Fruit fly (Drosophila melanogaster) whole organism, embryonic: ENCODE data around the gene Cyp318a1.

Experiments
- B-H1 ChIP-seq: fragments of 200-800 bp; sonication (Bioruptor generic); IDR thresholded peaks from 3 replicates; pipeline ENCODE4 v1.3.6; 2022; ENCODE audit warnings: missing biosample characterization, missing genetic modification characterization
- CG11560 ChIP-seq: fragments of 200-800 bp; sonication (Bioruptor generic); IDR thresholded peaks from 3 replicates; pipeline ENCODE4 v1.3.6; 2022; ENCODE audit warnings: missing biosample characterization, missing genetic modification characterization
- CG11696 ChIP-seq: fragments of 200-800 bp; sonication (Bioruptor generic); IDR thresholded peaks from 2 replicates; pipeline ENCODE4 v1.3.6; 2022; ENCODE audit warnings: missing biosample characterization, missing genetic modification characterization
- CG11723 ChIP-seq: fragments of 200-800 bp; sonication (Bioruptor generic); optimal IDR thresholded peaks from 2 replicates; lab custom pipeline; 2017; ENCODE audit warnings: missing biosample characterization, mild to moderate bottlenecking, missing genetic modification characterization
- CG12769 ChIP-seq: fragments of 200-800 bp; sonication (Bioruptor generic); optimal IDR thresholded peaks from 2 replicates; lab custom pipeline; 2019; ENCODE audit warnings: missing biosample characterization, mild to moderate bottlenecking, missing genetic modification characterization, moderate library complexity
- CG13123 ChIP-seq: fragments of 200-800 bp; sonication (Bioruptor generic); optimal IDR thresholded peaks from 2 replicates; lab custom pipeline; 2016; ENCODE audit warnings: missing biosample characterization, missing genetic modification characterization
- CG13287 ChIP-seq: fragments of 200-800 bp; sonication (Bioruptor generic); IDR thresholded peaks from 2 replicates; pipeline ENCODE4 v1.3.6; 2022; ENCODE audit warnings: missing biosample characterization, missing genetic modification characterization; ENCODE audit not compliant: partially characterized antibody
- CG14710 ChIP-seq: fragments of 200-800 bp; sonication (Bioruptor generic); optimal IDR thresholded peaks from 3 replicates; lab custom pipeline; 2019; ENCODE audit warnings: missing biosample characterization, mild to moderate bottlenecking, missing genetic modification characterization, moderate library complexity
- CG14860 ChIP-seq: fragments of 200-800 bp; sonication (Bioruptor generic); IDR thresholded peaks from 3 replicates; pipeline ENCODE4 v1.3.6; 2022; ENCODE audit warnings: missing biosample characterization, missing genetic modification characterization; ENCODE audit not compliant: partially characterized antibody
- CG17912 ChIP-seq: fragments of 200-800 bp; sonication (Bioruptor generic); optimal IDR thresholded peaks from 2 replicates; lab custom pipeline; 2018; ENCODE audit warnings: missing biosample characterization, mild to moderate bottlenecking, missing genetic modification characterization
- CG18262 ChIP-seq: fragments of 200-800 bp; optimal IDR thresholded peaks from 3 replicates; lab custom pipeline; 2019; ENCODE audit warnings: missing biosample characterization, mild to moderate bottlenecking, missing genetic modification characterization, moderate library complexity
- CG18476 ChIP-seq: fragments of 200-800 bp; sonication (Bioruptor generic); optimal IDR thresholded peaks from 2 replicates; lab custom pipeline; 2016; ENCODE audit warnings: missing biosample characterization, mild to moderate bottlenecking, missing genetic modification characterization
- CG2202 ChIP-seq: fragments of 200-800 bp; sonication (Bioruptor generic); optimal IDR thresholded peaks from 2 replicates; lab custom pipeline; 2018; ENCODE audit warnings: missing biosample characterization, mild to moderate bottlenecking, missing genetic modification characterization
- CG33557 ChIP-seq: fragments of 200-800 bp; sonication (Bioruptor generic); optimal IDR thresholded peaks from 2 replicates; lab custom pipeline; 2019; ENCODE audit warnings: missing biosample characterization, mild to moderate bottlenecking, missing genetic modification characterization, moderate library complexity
- CG42726 ChIP-seq: fragments of 200-800 bp; sonication (Bioruptor generic); IDR thresholded peaks from 2 replicates; pipeline ENCODE4 v1.3.6; 2022; ENCODE audit warnings: missing biosample characterization, missing genetic modification characterization; ENCODE audit not compliant: partially characterized antibody
- CG6175 ChIP-seq: fragments of 200-800 bp; sonication (Bioruptor generic); IDR thresholded peaks from 3 replicates; pipeline ENCODE4 v1.3.6; 2022; ENCODE audit warnings: missing biosample characterization, missing genetic modification characterization
- CG6854 ChIP-seq: fragments of 200-800 bp; sonication (Bioruptor generic); optimal IDR thresholded peaks from 3 replicates; lab custom pipeline; 2017; ENCODE audit warnings: missing biosample characterization, mild to moderate bottlenecking, missing genetic modification characterization
- CG7987 ChIP-seq: fragments of 200-800 bp; sonication (Bioruptor generic); optimal IDR thresholded peaks from 2 replicates; lab custom pipeline; 2018; ENCODE audit warnings: missing biosample characterization, mild to moderate bottlenecking, missing genetic modification characterization, moderate library complexity
- CG8478 ChIP-seq: fragments of >200 bp; optimal IDR thresholded peaks from 2 replicates; lab custom pipeline; 2018
- CG9876 ChIP-seq: fragments of 200-800 bp; sonication (Bioruptor generic); optimal IDR thresholded peaks from 2 replicates; lab custom pipeline; 2016; ENCODE audit warnings: missing biosample characterization, missing genetic modification characterization
- CrebB ChIP-seq: fragments of 200-800 bp; sonication (Bioruptor generic); optimal IDR thresholded peaks from 3 replicates; lab custom pipeline; 2018; ENCODE audit warnings: missing biosample characterization, mild to moderate bottlenecking, missing genetic modification characterization
- D19B ChIP-seq: fragments of 200-800 bp; sonication (Bioruptor generic); optimal IDR thresholded peaks from 2 replicates; lab custom pipeline; 2017; ENCODE audit warnings: missing biosample characterization, mild to moderate bottlenecking, missing genetic modification characterization
- Deaf1 ChIP-seq: fragments of 200-800 bp; optimal IDR thresholded peaks from 3 replicates; lab custom pipeline; 2019; ENCODE audit warnings: missing biosample characterization, mild to moderate bottlenecking, missing genetic modification characterization, moderate library complexity
- Dip2 ChIP-seq: fragments of 200-800 bp; sonication (Bioruptor generic); IDR thresholded peaks from 2 replicates; pipeline ENCODE4 v1.3.6; 2022; ENCODE audit warnings: missing biosample characterization, missing genetic modification characterization
- E2f1 ChIP-seq: fragments of 200-800 bp; sonication (Bioruptor generic); IDR thresholded peaks from 2 replicates; pipeline ENCODE4 v1.3.6; 2022; ENCODE audit warnings: missing biosample characterization, missing genetic modification characterization
- ERR ChIP-seq: fragments of 200-800 bp; sonication (Bioruptor generic); optimal IDR thresholded peaks from 2 replicates; lab custom pipeline; 2016; ENCODE audit warnings: missing biosample characterization, missing genetic modification characterization
- Eip74EF ChIP-seq, 2 experiments: fragments of 200-800 bp in 1 of 2; fragments of >200 bp in 1 of 2; sonication (Bioruptor generic) in 1 of 2; optimal IDR thresholded peaks; 2 replicates each; lab custom pipeline; 2017 to 2019; ENCODE audit warnings: missing biosample characterization in 2 of 2, missing genetic modification characterization in 2 of 2, mild to moderate bottlenecking in 1 of 2, moderate library complexity in 1 of 2
- Gug ChIP-seq: fragments of 200-800 bp; sonication (Bioruptor generic); IDR thresholded peaks from 4 replicates; pipeline ENCODE4 v1.3.6; 2022; ENCODE audit warnings: missing biosample characterization, missing genetic modification characterization
- Jarid2 ChIP-seq: fragments of 200-800 bp; sonication (Bioruptor generic); optimal IDR thresholded peaks from 3 replicates; lab custom pipeline; 2017; ENCODE audit warnings: mild to moderate bottlenecking, missing biosample characterization, missing genetic modification reagents, missing genetic modification characterization
- Lim3 ChIP-seq: fragments of 200-800 bp; sonication (Bioruptor generic); IDR thresholded peaks from 2 replicates; pipeline ENCODE4 v1.3.6; 2022; ENCODE audit warnings: missing biosample characterization, missing genetic modification characterization
- MBD-R2 ChIP-seq: fragments of 200-800 bp; sonication (Bioruptor generic); IDR thresholded peaks from 2 replicates; pipeline ENCODE4 v1.3.6; 2022; ENCODE audit warnings: missing biosample characterization, missing genetic modification characterization
- MESR4 ChIP-seq: fragments of 200-800 bp; sonication (Bioruptor generic); optimal IDR thresholded peaks from 2 replicates; lab custom pipeline; 2018; ENCODE audit warnings: missing biosample characterization, mild to moderate bottlenecking, missing genetic modification characterization, moderate library complexity
- Ptx1 ChIP-seq: fragments of 200-800 bp; sonication (Bioruptor generic); IDR thresholded peaks from 2 replicates; pipeline ENCODE4 v1.3.6; 2022; ENCODE audit warnings: missing biosample characterization, missing genetic modification characterization
- YL-1 ChIP-seq: fragments of 200-800 bp; sonication (Bioruptor generic); optimal IDR thresholded peaks from 3 replicates; lab custom pipeline; 2017; ENCODE audit warnings: missing biosample characterization, mild to moderate bottlenecking, missing genetic modification characterization
- ac ChIP-seq: fragments of 200-800 bp; sonication (Bioruptor generic); optimal IDR thresholded peaks from 3 replicates; lab custom pipeline; 2017; ENCODE audit warnings: missing biosample characterization, mild to moderate bottlenecking, missing genetic modification characterization
- cwo ChIP-seq: fragments of 200-800 bp; sonication (Bioruptor generic); optimal IDR thresholded peaks from 3 replicates; lab custom pipeline; 2017; ENCODE audit warnings: missing biosample characterization, missing genetic modification characterization, mild to moderate bottlenecking, moderate library complexity, missing genetic modification reagents
- eve ChIP-seq, 2 experiments: fragments of >200 bp; optimal IDR thresholded peaks; 2 replicates each; lab custom pipeline; 2017; ENCODE audit warnings: missing biosample characterization in 2 of 2, missing genetic modification characterization in 2 of 2
- exex ChIP-seq: fragments of 200-800 bp; sonication (Bioruptor generic); optimal IDR thresholded peaks from 4 replicates; lab custom pipeline; 2018; ENCODE audit warnings: missing biosample characterization, mild to moderate bottlenecking, missing genetic modification characterization, moderate library complexity
- gsb ChIP-seq: fragments of 200-800 bp; sonication (Bioruptor generic); IDR thresholded peaks from 2 replicates; pipeline ENCODE4 v1.3.6; 2022; ENCODE audit warnings: missing biosample characterization, missing genetic modification characterization
- pfk ChIP-seq: fragments of 200-800 bp; sonication (Bioruptor generic); optimal IDR thresholded peaks from 2 replicates; lab custom pipeline; 2018; ENCODE audit warnings: missing biosample characterization, mild to moderate bottlenecking, missing genetic modification characterization, moderate library complexity
- pzg ChIP-seq: fragments of 200-800 bp; sonication (Bioruptor generic); optimal IDR thresholded peaks from 3 replicates; lab custom pipeline; 2018; ENCODE audit warnings: missing biosample characterization, mild to moderate bottlenecking, missing genetic modification characterization, moderate library complexity
- row ChIP-seq: fragments of 200-800 bp; sonication (Bioruptor generic); IDR thresholded peaks from 3 replicates; pipeline ENCODE4 v1.3.6; 2022; ENCODE audit warnings: missing biosample characterization, missing genetic modification characterization
- sens ChIP-seq: fragments of 200-800 bp; sonication (Bioruptor generic); peaks from one replicate; lab custom pipeline; 2016; ENCODE audit warnings: missing biosample characterization, missing genetic modification characterization
- slbo ChIP-seq: fragments of 200-800 bp; sonication (Bioruptor generic); IDR thresholded peaks from 2 replicates; pipeline ENCODE4 v1.3.6; 2022; ENCODE audit warnings: missing biosample characterization, missing genetic modification characterization
- stwl ChIP-seq: fragments of 200-800 bp; sonication (Bioruptor generic); optimal IDR thresholded peaks from 3 replicates; lab custom pipeline; 2018; ENCODE audit warnings: missing biosample characterization, mild to moderate bottlenecking, missing genetic modification characterization, moderate library complexity
- tll ChIP-seq, 2 experiments: fragments of 200-800 bp in 1 of 2; fragments of >200 bp in 1 of 2; sonication (Bioruptor generic) in 1 of 2; optimal IDR thresholded peaks; 2 replicates each; lab custom pipeline; 2017 to 2019; ENCODE audit warnings: missing biosample characterization in 2 of 2, missing genetic modification characterization in 2 of 2, mild to moderate bottlenecking in 1 of 2, moderate library complexity in 1 of 2

Gene Cyp318a1

DNA sequence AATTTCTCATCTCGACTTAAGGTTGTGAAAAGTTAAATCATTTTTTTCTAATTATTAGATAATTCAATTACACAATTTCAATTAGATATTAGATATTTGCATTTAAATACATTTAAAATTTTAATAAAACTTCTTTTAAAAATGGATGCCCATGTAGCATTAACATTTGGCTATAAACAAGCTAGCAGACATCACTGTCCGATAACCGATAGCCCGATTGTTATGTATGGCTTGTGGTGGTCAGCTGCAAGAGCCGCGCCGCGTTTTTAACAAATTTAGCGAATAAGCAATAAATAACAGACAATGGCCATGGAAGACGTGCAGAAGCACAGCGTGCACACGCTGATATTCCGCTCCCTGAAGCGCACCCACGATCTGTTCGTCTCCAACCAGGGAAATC is 11.6 kb upstream of the Cyp318a1 start, which contains the start of gene Tango4 (continued):
- TF ChIP-seq D19B (GFP tag; lab: Kevin White, UChicago), result no peak
- TF ChIP-seq MESR4, result peak; percentile 11
- peak; percentile 27 for TF ChIP-seq stwl (tag; lab: Kevin White, UChicago)
- TF ChIP-seq Deaf1 (tag; lab: Kevin White, UChicago), result no peak

DNA sequence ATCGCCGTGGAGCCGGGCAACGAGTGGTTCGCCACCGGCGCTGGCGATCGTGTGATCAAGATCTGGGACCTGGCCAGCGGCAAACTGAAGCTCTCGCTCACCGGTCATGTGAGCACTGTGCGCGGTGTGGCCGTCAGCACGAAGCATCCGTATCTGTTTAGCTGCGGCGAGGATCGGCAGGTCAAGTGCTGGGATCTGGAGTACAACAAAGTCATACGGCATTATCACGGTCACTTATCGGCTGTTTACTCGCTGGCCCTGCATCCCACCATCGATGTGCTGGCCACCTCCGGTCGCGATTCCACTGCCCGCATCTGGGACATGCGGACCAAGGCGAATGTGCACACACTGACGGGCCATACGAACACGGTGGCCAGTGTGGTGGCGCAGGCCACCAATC is 10.7 kb upstream of the Cyp318a1 start:
- TF ChIP-seq CG8478 (peak; percentile 2), Dip2 (GFP tag; lab: Robert Waterston, UW) (no peak)

DNA sequence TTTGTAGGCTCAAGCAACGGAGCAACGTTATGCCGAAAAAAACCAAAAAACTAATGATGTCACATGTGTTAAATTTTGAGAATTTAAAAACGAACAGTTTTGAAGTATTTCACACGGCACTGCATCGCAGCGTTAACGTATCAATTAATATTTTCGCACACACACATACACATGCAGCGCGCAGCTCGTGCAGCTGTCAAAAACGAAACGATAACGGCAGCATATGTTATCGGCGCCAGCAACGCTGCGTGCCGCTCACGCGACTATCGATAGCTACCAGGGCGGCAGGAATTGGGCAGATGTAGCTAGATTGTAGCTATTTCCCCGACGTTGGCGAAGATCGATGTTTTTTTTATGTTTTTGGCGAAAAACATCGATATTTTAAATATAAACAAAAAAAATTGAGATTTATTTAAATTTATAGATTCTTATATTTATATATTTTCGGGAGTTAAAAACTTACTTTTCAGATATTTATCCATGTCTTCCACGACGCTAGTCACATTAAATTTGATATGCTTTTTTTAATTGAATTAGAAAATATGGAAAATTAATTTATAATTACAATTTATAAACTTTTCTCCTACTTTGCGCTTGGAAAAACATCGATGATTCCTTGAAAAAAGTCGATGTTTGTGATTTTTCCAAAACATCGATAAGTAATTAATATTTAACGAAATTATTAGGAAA is 3.5 kb upstream of the Cyp318a1 start, which contains the start of gene Usp7:
Gene Usp7 (minus strand): TSS at position 208 of the 690 bp plus-strand sequence.
- no peak for TF ChIP-seq CG13123 (GFP tag; lab: Kevin White, UChicago)
- peak; percentile 54 for TF ChIP-seq slbo
- TF ChIP-seq CG6175 (GFP tag; lab: Robert Waterston, UW), result no peak
- peak; percentile 69 for TF ChIP-seq CG17912 (GFP tag; lab: Kevin White, UChicago)
- no peak for TF ChIP-seq exex (tag; lab: Kevin White, UChicago)
- TF ChIP-seq CG42726 (GFP tag; lab: Robert Waterston, UW), result peak; percentile 96
- TF ChIP-seq CG11723 (GFP tag; lab: Kevin White, UChicago), result peak; percentile 15
- no peak for TF ChIP-seq CG12769
- TF ChIP-seq MBD-R2 (GFP tag; lab: Robert Waterston, UW), result peak; percentile 61
- no peak for TF ChIP-seq CG18262
- no peak for TF ChIP-seq tll (GFP tag; optimal IDR thresholded peaks at IDR 0.05; lab: Kevin White, UChicago)
- TF ChIP-seq CG33557 (GFP tag; lab: Kevin White, UChicago), result no peak
- peak; percentile 73 for TF ChIP-seq YL-1
- no peak for TF ChIP-seq CG11696
- TF ChIP-seq cwo (GFP tag; lab: Kevin White, UChicago), result no peak
- TF ChIP-seq Jarid2 (GFP tag; lab: Kevin White, UChicago), result no peak
- no peak for TF ChIP-seq Ptx1
- no peak for TF ChIP-seq CG2202
- no peak for TF ChIP-seq CG18476 (GFP tag; lab: Kevin White, UChicago)
- TF ChIP-seq CG6854 (GFP tag; lab: Kevin White, UChicago), result no peak
- TF ChIP-seq CG14710 (tag; lab: Kevin White, UChicago), result peak; percentile 56
- TF ChIP-seq CG13287 (GFP tag; lab: Robert Waterston, UW), result peak; percentile 95
- no peak for TF ChIP-seq CG9876 (GFP tag; lab: Kevin White, UChicago)
- TF ChIP-seq Lim3, result no peak
- TF ChIP-seq B-H1 (GFP tag; lab: Robert Waterston, UW), result no peak
- TF ChIP-seq CrebB (tag; lab: Kevin White, UChicago), result no peak
- no peak for TF ChIP-seq eve (GFP tag; optimal IDR thresholded peaks at IDR 0.05; lab: Kevin White, UChicago)
- peak; percentile 91 for TF ChIP-seq CG14860 (GFP tag; lab: Robert Waterston, UW)
- TF ChIP-seq Gug, result no peak; the same call in 3 of the 4 replicates
- peak; percentile 88 for TF ChIP-seq row (GFP tag; lab: Robert Waterston, UW)
- TF ChIP-seq E2f1 (GFP tag; lab: Robert Waterston, UW), result no peak
- no peak; the same call in 2 of the 3 replicates for TF ChIP-seq CG11560
- no peak for TF ChIP-seq CG7987 (GFP tag; lab: Kevin White, UChicago)
- TF ChIP-seq ac, result no peak
- TF ChIP-seq sens (GFP tag; lab: Kevin White, UChicago), result peak; percentile 72
- TF ChIP-seq gsb (GFP tag; lab: Robert Waterston, UW), result no peak
- peak; percentile 82 for TF ChIP-seq pzg (GFP tag; lab: Kevin White, UChicago)
- TF ChIP-seq ERR, result no peak
- TF ChIP-seq Eip74EF (GFP tag; optimal IDR thresholded peaks at IDR 0.05; lab: Kevin White, UChicago), result no peak
- TF ChIP-seq pfk (GFP tag; lab: Kevin White, UChicago), result peak; percentile 71
